Fruit fly (Drosophila melanogaster) whole organism, wandering third instar larva: ENCODE results near the gene SmydA-8.
A peak's percentile ranks its signal among the peaks of the same experiment; 100 is the strongest.

Experiments used
- Abd-B ChIP-seq: fragments of >200 bp; optimal IDR thresholded peaks from 2 replicates; lab custom pipeline; 2017; ENCODE audit warnings: missing biosample characterization, missing genetic modification characterization
- CG32264 ChIP-seq: fragments of 200-800 bp; sonication (Bioruptor generic); optimal IDR thresholded peaks from 2 replicates; lab custom pipeline; 2016; ENCODE audit warnings: missing biosample characterization, missing genetic modification characterization
- CG9705 ChIP-seq: fragments of 200-800 bp; sonication (Bioruptor generic); optimal IDR thresholded peaks from 2 replicates; lab custom pipeline; 2018; ENCODE audit warnings: missing biosample characterization, mild to moderate bottlenecking, missing genetic modification characterization
- CrebA ChIP-seq: fragments of 200-800 bp; sonication (Bioruptor generic); optimal IDR thresholded peaks from 2 replicates; lab custom pipeline; 2016; ENCODE audit warnings: missing biosample characterization, mild to moderate bottlenecking, missing genetic modification characterization, borderline replicate concordance
- GATAd ChIP-seq: sonication (Bioruptor generic); optimal IDR thresholded peaks from 2 replicates; lab custom pipeline; 2016; ENCODE audit warnings: missing biosample characterization, missing genetic modification characterization
- Hnf4 ChIP-seq: fragments of 200-800 bp; sonication (Bioruptor generic); optimal IDR thresholded peaks from 2 replicates; lab custom pipeline; 2016; ENCODE audit warnings: missing biosample characterization, mild to moderate bottlenecking, missing genetic modification characterization
- Hr78 ChIP-seq: fragments of >200 bp; optimal IDR thresholded peaks from 2 replicates; lab custom pipeline; 2017; ENCODE audit warnings: missing biosample characterization, missing genetic modification characterization
- Hr83 ChIP-seq: fragments of 200-300 bp; sonication (Bioruptor generic); optimal IDR thresholded peaks from 2 replicates; lab custom pipeline; 2016; ENCODE audit warnings: missing biosample characterization, mild to moderate bottlenecking, missing genetic modification characterization, moderate library complexity; ENCODE audit not compliant: poor library complexity, severe bottlenecking
- Jra ChIP-seq: sonication (Bioruptor generic); optimal IDR thresholded peaks from 2 replicates; lab custom pipeline; 2016; ENCODE audit warnings: missing biosample characterization, missing genetic modification characterization
- Mio ChIP-seq: sonication (Bioruptor generic); optimal IDR thresholded peaks from 2 replicates; lab custom pipeline; 2016; ENCODE audit warnings: missing biosample characterization, missing genetic modification characterization
- Myc ChIP-seq: fragments of >200 bp; optimal IDR thresholded peaks from 2 replicates; lab custom pipeline; 2017
- N ChIP-seq: fragments of >200 bp; optimal IDR thresholded peaks from 2 replicates; lab custom pipeline; 2018; ENCODE audit warnings: missing biosample characterization, missing external identifiers, missing genetic modification characterization
- Rel ChIP-seq, 2 experiments: fragments of 200-800 bp; sonication (Bioruptor generic) in 1 of 2; optimal IDR thresholded peaks; 2 replicates in 1 of 2; 3 replicates in 1 of 2; lab custom pipeline; 2016 to 2019; ENCODE audit warnings: mild to moderate bottlenecking in 2 of 2, missing biosample characterization in 2 of 2, missing genetic modification characterization in 2 of 2, moderate library complexity in 1 of 2
- Sp1 ChIP-seq: fragments of 200-800 bp; sonication (Bioruptor generic); optimal IDR thresholded peaks from 3 replicates; lab custom pipeline; 2019; ENCODE audit warnings: missing biosample characterization, mild to moderate bottlenecking, missing genetic modification characterization, moderate library complexity
- Vsx2 ChIP-seq: fragments of 200-300, 225-300 bp; sonication (Bioruptor generic); optimal IDR thresholded peaks from 2 replicates; lab custom pipeline; 2018; ENCODE audit warnings: missing biosample characterization, missing genetic modification characterization; ENCODE audit not compliant: partially characterized antibody
- br ChIP-seq: fragments of 200-800 bp; sonication (Bioruptor generic); optimal IDR thresholded peaks from 2 replicates; lab custom pipeline; 2016; ENCODE audit warnings: missing biosample characterization, missing genetic modification characterization
- dl ChIP-seq, 2 experiments: fragments of 175-275, 200-275 bp in 1 of 2; fragments of 200-275 bp in 1 of 2; sonication (Bioruptor generic); optimal IDR thresholded peaks; lab custom pipeline; 2018; ENCODE audit warnings: mild to moderate bottlenecking in 2 of 2, missing biosample characterization in 2 of 2, missing genetic modification characterization in 2 of 2, moderate library complexity in 2 of 2; ENCODE audit not compliant: partially characterized antibody in 2 of 2, insufficient read depth in 1 of 2
- dmrt93B ChIP-seq: fragments of 200-800 bp; sonication (Bioruptor generic); optimal IDR thresholded peaks from 2 replicates; lab custom pipeline; 2018; ENCODE audit warnings: missing biosample characterization, mild to moderate bottlenecking, missing genetic modification characterization
- dsf ChIP-seq: sonication (Bioruptor generic); optimal IDR thresholded peaks from 2 replicates; lab custom pipeline; 2016; ENCODE audit warnings: missing biosample characterization, missing genetic modification characterization, borderline replicate concordance
- ey ChIP-seq: fragments of 200-800 bp; sonication (Bioruptor generic); optimal IDR thresholded peaks from 2 replicates; lab custom pipeline; 2016; ENCODE audit warnings: missing biosample characterization, missing genetic modification characterization
- foxo ChIP-seq, 2 experiments: fragments of 200-800 bp; sonication (Bioruptor generic); optimal IDR thresholded peaks; 2 replicates in 1 of 2; 3 replicates in 1 of 2; lab custom pipeline; 2016 to 2017; ENCODE audit warnings: missing biosample characterization in 2 of 2, missing genetic modification characterization in 2 of 2
- fru ChIP-seq: fragments of 200-800 bp; sonication (Bioruptor generic); optimal IDR thresholded peaks from 3 replicates; lab custom pipeline; 2016; ENCODE audit warnings: missing biosample characterization, mild to moderate bottlenecking, missing genetic modification characterization
- h ChIP-seq: fragments of 200-800 bp; sonication (Bioruptor generic); optimal IDR thresholded peaks from 3 replicates; lab custom pipeline; 2016; ENCODE audit warnings: missing biosample characterization, mild to moderate bottlenecking, missing genetic modification characterization
- jim ChIP-seq: fragments of 175-275, 200-325 bp; sonication (Bioruptor generic); optimal IDR thresholded peaks from 2 replicates; lab custom pipeline; 2016; ENCODE audit warnings: missing biosample characterization, mild to moderate bottlenecking, missing genetic modification characterization
- lola ChIP-seq: fragments of >200 bp; optimal IDR thresholded peaks from 2 replicates; lab custom pipeline; 2017; ENCODE audit warnings: missing biosample characterization, missing genetic modification characterization
- pan ChIP-seq: fragments of >200 bp; optimal IDR thresholded peaks from 2 replicates; lab custom pipeline; 2017
- psq ChIP-seq: fragments of 200-800 bp; sonication (Bioruptor generic); optimal IDR thresholded peaks from 3 replicates; lab custom pipeline; 2017; ENCODE audit warnings: missing biosample characterization, mild to moderate bottlenecking, missing genetic modification characterization, moderate library complexity
- rgr ChIP-seq: fragments of 200-800 bp; sonication (Bioruptor generic); optimal IDR thresholded peaks from 3 replicates; lab custom pipeline; 2016; ENCODE audit warnings: missing biosample characterization, mild to moderate bottlenecking, missing genetic modification characterization
- sage ChIP-seq: fragments of 200-800 bp; sonication (Bioruptor generic); optimal IDR thresholded peaks from 2 replicates; lab custom pipeline; 2016; ENCODE audit warnings: missing biosample characterization, mild to moderate bottlenecking, missing genetic modification characterization
- woc ChIP-seq: sonication (Bioruptor generic); optimal IDR thresholded peaks from 2 replicates; lab custom pipeline; 2016; ENCODE audit warnings: missing biosample characterization, mild to moderate bottlenecking, missing genetic modification characterization

Gene SmydA-8

dm6 chrX:2163358-2163757, 50.3 kb downstream of the SmydA-8 start:
- TF ChIP-seq Vsx2 (GFP tag; lab: Kevin White, UChicago) = no peak
- TF ChIP-seq CG9705 = no peak
- TF ChIP-seq CG32264 (GFP tag; lab: Kevin White, UChicago) = no peak
- TF ChIP-seq Hnf4 (GFP tag; lab: Kevin White, UChicago) = no peak
- no peak for TF ChIP-seq dmrt93B (GFP tag; lab: Kevin White, UChicago)
- TF ChIP-seq Rel (GFP tag; optimal IDR thresholded peaks at IDR 0.05; lab: Kevin White, UChicago) = no peak
- no peak for TF ChIP-seq Rel (tag; optimal IDR thresholded peaks at IDR 0.05; lab: Kevin White, UChicago)
- no peak for TF ChIP-seq br
- no peak for TF ChIP-seq lola
- no peak for TF ChIP-seq fru (GFP tag; lab: Kevin White, UChicago)
- no peak for TF ChIP-seq h
- no peak for TF ChIP-seq CrebA (GFP tag; lab: Kevin White, UChicago)
- TF ChIP-seq dl (GFP tag; optimal IDR thresholded peaks at IDR 0.05; lab: Kevin White, UChicago; ENCODE audit: insufficient read depth in 1 of 2, partially characterized antibody in 2 of 2) = no peak
- TF ChIP-seq Mio (GFP tag; lab: Kevin White, UChicago) = no peak
- no peak for TF ChIP-seq N (GFP tag; lab: Kevin White, UChicago)

DNA sequence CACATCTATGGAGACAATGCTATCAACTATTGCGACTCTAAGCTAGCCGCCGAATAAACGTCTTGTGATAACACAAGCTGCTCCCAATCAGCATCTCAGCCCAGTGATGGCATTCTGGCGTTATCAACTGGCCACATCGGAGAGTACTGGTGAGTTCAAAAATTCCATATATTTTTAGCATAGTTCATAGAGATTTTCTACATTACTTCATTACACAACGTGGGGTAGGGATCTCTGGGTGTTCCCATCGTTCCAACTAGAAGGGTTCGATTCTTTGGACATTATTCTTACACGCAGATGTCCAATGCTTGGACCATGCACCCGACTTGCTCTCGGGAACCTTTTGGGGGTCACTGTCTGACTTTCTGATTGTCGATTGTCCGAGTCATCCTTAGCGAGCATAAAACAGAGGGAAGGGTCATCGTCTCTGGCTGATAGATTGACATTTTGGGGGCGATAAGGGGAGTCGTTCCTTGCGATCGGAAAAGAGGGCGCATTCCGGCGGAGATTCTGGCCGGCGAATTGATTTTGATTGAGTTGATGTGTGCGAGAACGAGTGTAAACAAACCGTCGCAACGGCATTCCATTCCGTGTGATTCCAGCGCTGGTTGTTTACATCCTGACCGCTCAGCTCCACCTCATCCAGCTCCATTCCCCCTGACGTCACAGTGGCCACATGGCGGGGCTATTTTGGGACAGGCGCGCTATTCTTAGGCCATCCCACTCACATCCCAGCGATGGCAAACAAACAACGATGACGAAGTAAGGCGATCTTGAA, 51.3 kb downstream of the SmydA-8 start, which contains the start of the genes Cyp4d1 and CG3630:
Cyp4d1 (minus strand) TSS at position 51 of the 778 bp plus-strand sequence.
CG3630 (plus strand) TSS at position 67 of the 778 bp plus-strand sequence.
- no peak for TF ChIP-seq Rel (GFP tag; optimal IDR thresholded peaks at IDR 0.05; lab: Kevin White, UChicago)
- peak; percentile 92 for TF ChIP-seq Rel (tag; optimal IDR thresholded peaks at IDR 0.05; lab: Kevin White, UChicago)
- no peak for TF ChIP-seq CG9705
- TF ChIP-seq sage (GFP tag; lab: Kevin White, UChicago) = no peak
- TF ChIP-seq jim (GFP tag; lab: Kevin White, UChicago) = no peak
- no peak for TF ChIP-seq N (GFP tag; lab: Kevin White, UChicago)
- TF ChIP-seq, all 38 proteins: peak for 1

DNA sequence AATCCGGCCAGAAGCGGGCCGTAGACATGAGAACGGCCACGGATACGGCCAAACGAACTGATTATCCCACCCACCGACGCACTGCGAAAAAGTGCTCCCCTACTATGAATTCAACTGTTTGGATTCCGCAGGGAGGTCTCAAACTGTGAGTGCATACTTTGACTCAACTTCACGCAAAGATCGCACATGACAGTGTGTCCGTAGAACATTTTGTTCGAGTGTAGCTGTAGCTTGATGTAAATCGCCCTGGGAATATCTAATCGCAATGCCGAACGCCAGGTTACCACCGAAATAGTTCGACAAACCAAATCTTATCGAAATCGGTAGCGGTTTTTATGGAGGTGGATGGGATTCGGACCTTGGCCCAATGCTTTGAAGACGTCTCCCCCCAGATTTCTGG, 52.6 kb downstream of the SmydA-8 start:
- no peak for TF ChIP-seq sage (GFP tag; lab: Kevin White, UChicago)
- TF ChIP-seq Abd-B = no peak
- no peak for TF ChIP-seq GATAd (GFP tag; lab: Kevin White, UChicago)
- TF ChIP-seq pan (lab: Kevin White, UChicago) = no peak
- TF ChIP-seq dl (GFP tag; optimal IDR thresholded peaks at IDR 0.05; lab: Kevin White, UChicago; ENCODE audit: insufficient read depth in 1 of 2, partially characterized antibody in 2 of 2) = no peak

- TF ChIP-seq rgr (GFP tag; lab: Kevin White, UChicago) = peak; percentile 37
- TF ChIP-seq CrebA (GFP tag; lab: Kevin White, UChicago) = no peak
- peak; percentile 27 for TF ChIP-seq h
- TF ChIP-seq Hr83 (GFP tag; lab: Kevin White, UChicago) = peak; percentile 82
- no peak for TF ChIP-seq dsf
- peak; percentile 75 for TF ChIP-seq Jra (GFP tag; lab: Kevin White, UChicago)
- peak; percentile 7 for TF ChIP-seq psq (GFP tag; lab: Kevin White, UChicago)
- peak; percentile 25 for TF ChIP-seq fru (GFP tag; lab: Kevin White, UChicago)
- TF ChIP-seq Rel (GFP tag; optimal IDR thresholded peaks at IDR 0.05; lab: Kevin White, UChicago) = no peak
- peak; percentile 6 for TF ChIP-seq Rel (tag; optimal IDR thresholded peaks at IDR 0.05; lab: Kevin White, UChicago)
- peak in 1 of 2 experiments; percentile 39 for TF ChIP-seq foxo (GFP tag; optimal IDR thresholded peaks at IDR 0.05; lab: Kevin White, UChicago)
Measured at dm6 chrX:2158668-2159163, 54.9 kb downstream of the SmydA-8 start, which contains the start of gene wapl. TSS of gene wapl (minus strand) at chrX:2158983.

dm6 chrX:2157929-2158610, 55.5 kb downstream of the SmydA-8 start:
- TF ChIP-seq psq (GFP tag; lab: Kevin White, UChicago) (no peak), N (GFP tag; lab: Kevin White, UChicago) (peak; percentile 83), Sp1 (GFP tag; lab: Kevin White, UChicago) (peak; percentile 2), dsf (no peak), dmrt93B (GFP tag; lab: Kevin White, UChicago) (no peak), Hr78 (GFP tag; lab: Kevin White, UChicago) (peak; percentile 46), Myc (lab: Kevin White, UChicago) (no peak), sage (GFP tag; lab: Kevin White, UChicago) (no peak), woc (no peak), pan (lab: Kevin White, UChicago) (no peak), ey (no peak), Jra (GFP tag; lab: Kevin White, UChicago) (no peak), Rel (GFP tag; optimal IDR thresholded peaks at IDR 0.05; lab: Kevin White, UChicago) (no peak), Rel (tag; optimal IDR thresholded peaks at IDR 0.05; lab: Kevin White, UChicago) (no peak), Abd-B (peak; percentile 74), foxo (GFP tag; optimal IDR thresholded peaks at IDR 0.05; lab: Kevin White, UChicago) (no peak)
